Worm (Caenorhabditis elegans): ENCODE data around the gene ech-1.1.

The ech-1.1 gene

ce11 chrV:15369707-15370106 lies 8.4 kb upstream of the ech-1.1 start, which contains the start of gene nhr-269 (continued):
- TF ChIP-seq tbx-9 (tag; optimal IDR thresholded peaks at IDR 0.05; ENCODE audit: borderline replicate concordance) = no peak
- no peak for TF ChIP-seq bed-1 (GFP tag; IDR thresholded peaks at IDR 0.05)
- no peak for TF ChIP-seq ztf-6 (GFP tag; IDR thresholded peaks at IDR 0.05)
- TF ChIP-seq Y53F4B.3 (GFP tag; IDR thresholded peaks at IDR 0.05) = no peak
- TF ChIP-seq pha-4 (tag; optimal IDR thresholded peaks at IDR 0.05) = no peak

ce11 chrV:15367770-15368169 lies 6.5 kb upstream of the ech-1.1 start:
- TF ChIP-seq ceh-27 (GFP tag; optimal IDR thresholded peaks at IDR 0.05) (no peak), lsl-1 (GFP tag; optimal IDR thresholded peaks at IDR 0.05) (no peak), attf-6 (GFP tag; IDR thresholded peaks at IDR 0.05) (no peak), F22D6.2 (tag; optimal IDR thresholded peaks at IDR 0.05) (no peak), mel-28 (tag; optimal IDR thresholded peaks at IDR 0.05; ENCODE audit: borderline replicate concordance) (no peak), snpc-3.4 (tag; optimal IDR thresholded peaks at IDR 0.05) (no peak), athp-1 (tag; optimal IDR thresholded peaks at IDR 0.05) (no peak), dpff-1 (tag; optimal IDR thresholded peaks at IDR 0.05) (no peak)

- TF ChIP-seq hsf-1 (GFP tag; IDR thresholded peaks at IDR 0.05) = no peak
- TF ChIP-seq Y67H2A.10 (GFP tag; conservative IDR thresholded peaks at IDR 0.05) = no peak
- TF ChIP-seq attf-6 (GFP tag; IDR thresholded peaks at IDR 0.05) = no peak
- TF ChIP-seq unc-62 (GFP tag; optimal IDR thresholded peaks at IDR 0.05) = peak; percentile 49
- no peak for TF ChIP-seq cebp-2 (GFP tag; IDR thresholded peaks at IDR 0.05)
- peak; percentile 16; the same call in 1 of the 2 replicates for TF ChIP-seq cebp-1 (GFP tag; IDR thresholded peaks at IDR 0.05)
- TF ChIP-seq cebp-1 (tag; optimal IDR thresholded peaks at IDR 0.05) = no peak
- TF ChIP-seq F10E7.11 (tag; optimal IDR thresholded peaks at IDR 0.05) = no peak
- no peak for TF ChIP-seq lsl-1 (GFP tag; optimal IDR thresholded peaks at IDR 0.05)
- no peak for TF ChIP-seq F57A8.1 (GFP tag; optimal IDR thresholded peaks at IDR 0.05)
- no peak for TF ChIP-seq F55B11.4 (tag; optimal IDR thresholded peaks at IDR 0.05; ENCODE audit: borderline replicate concordance, insufficient read depth)
- peak; percentile 92 for TF ChIP-seq nhr-80 (tag; optimal IDR thresholded peaks at IDR 0.05)
- no peak for TF ChIP-seq egl-18 (GFP tag; IDR thresholded peaks at IDR 0.05)
- TF ChIP-seq ztf-22 (GFP tag; optimal IDR thresholded peaks at IDR 0.05) = peak; percentile 78
- no peak for TF ChIP-seq bed-1 (GFP tag; IDR thresholded peaks at IDR 0.05)
- TF ChIP-seq snpc-1.3 (tag; optimal IDR thresholded peaks at IDR 0.05; ENCODE audit: insufficient read depth) = no peak
- peak; percentile 85 for TF ChIP-seq atf-7 (tag; optimal IDR thresholded peaks at IDR 0.05)
Observed at ce11 chrV:15354648-15355047, 6.7 kb downstream of the ech-1.1 start, which contains the start of gene C29F3.7. Gene C29F3.7, plus strand, starts transcription at chrV:15354901.

- no peak for TF ChIP-seq lag-1 (GFP tag; IDR thresholded peaks at IDR 0.05)
- TF ChIP-seq B0336.3 (GFP tag; IDR thresholded peaks at IDR 0.05) = no peak
- TF ChIP-seq F57C9.4 (tag; optimal IDR thresholded peaks at IDR 0.05) = no peak
- no peak for TF ChIP-seq hsf-1 (GFP tag; IDR thresholded peaks at IDR 0.05)
- no peak for TF ChIP-seq sea-2 (GFP tag; IDR thresholded peaks at IDR 0.05)
- no peak for TF ChIP-seq C17E4.6 (GFP tag; IDR thresholded peaks at IDR 0.05)
- no peak for TF ChIP-seq chd-7 (tag; optimal IDR thresholded peaks at IDR 0.05)
- TF ChIP-seq F33H1.4 (GFP tag; IDR thresholded peaks at IDR 0.05) = no peak
- TF ChIP-seq ceh-27 (GFP tag; optimal IDR thresholded peaks at IDR 0.05) = no peak
- no peak for TF ChIP-seq nhr-179 (tag; optimal IDR thresholded peaks at IDR 0.05)
- TF ChIP-seq gei-17 (GFP tag; optimal IDR thresholded peaks at IDR 0.05) = no peak
- TF ChIP-seq lsl-1 (GFP tag; optimal IDR thresholded peaks at IDR 0.05) = no peak
- no peak for TF ChIP-seq Y79H2A.3 (GFP tag; conservative IDR thresholded peaks at IDR 0.05)
- TF ChIP-seq pbrm-1 (GFP tag; IDR thresholded peaks at IDR 0.05) = no peak
Observed at ce11 chrV:15352376-15352775, 8.9 kb downstream of the ech-1.1 start, which contains the start of gene srx-58. Gene srx-58, plus strand, starts transcription at chrV:15352676.
